Fruit fly (Drosophila melanogaster) S2 (cell line): ENCODE data around the gene Tango10.
A peak's percentile ranks its signal among the peaks of the same experiment; 100 is the strongest.

Source experiments
- CG8478 ChIP-seq: fragments of >200 bp; optimal IDR thresholded peaks from 2 replicates; lab custom pipeline; 2018
- CTCF ChIP-seq, 2 experiments: fragments of >200 bp; optimal IDR thresholded peaks; 2 replicates each; lab custom pipeline; 2018

Gene Tango10

dm6 chrX:11720138-11720537 is at the start of gene Tango10:
Gene Tango10 (plus strand): TSS chrX:11720245.
- TF ChIP-seq CG8478, result no peak
- no peak for TF ChIP-seq CTCF (optimal IDR thresholded peaks at IDR 0.05; lab: Kevin White, UChicago)

- TF ChIP-seq CG8478 (no peak), CTCF (optimal IDR thresholded peaks at IDR 0.05; lab: Kevin White, UChicago) (peak in 1 of 2 experiments; percentile 9)
These were observed 41.5 kb upstream of the Tango10 start, which contains the start of the genes Vlet and bif for dm6 chrX:11678539-11679040. Gene Vlet (minus strand): TSS chrX:11678589. Gene bif (plus strand): TSS chrX:11678970.

dm6 chrX:11679461-11679860 is 40.6 kb upstream of the Tango10 start:
- TF ChIP-seq CTCF (optimal IDR thresholded peaks at IDR 0.05; lab: Kevin White, UChicago), result no peak
- no peak for TF ChIP-seq CG8478

- TF ChIP-seq CTCF (optimal IDR thresholded peaks at IDR 0.05; lab: Kevin White, UChicago) (no peak), CG8478 (no peak)
These were observed 39.6 kb upstream of the Tango10 start for dm6 chrX:11680405-11680804.

- TF ChIP-seq CG8478 (no peak), CTCF (optimal IDR thresholded peaks at IDR 0.05; lab: Kevin White, UChicago) (peak; percentile 76 to 83)
These were observed 38.2 kb upstream of the Tango10 start for dm6 chrX:11681558-11682551.

dm6 chrX:11683480-11683879 is 36.6 kb upstream of the Tango10 start:
- TF ChIP-seq CG8478, result no peak
- no peak for TF ChIP-seq CTCF (optimal IDR thresholded peaks at IDR 0.05; lab: Kevin White, UChicago)

- TF ChIP-seq CTCF (optimal IDR thresholded peaks at IDR 0.05; lab: Kevin White, UChicago), result no peak
- TF ChIP-seq CG8478, result no peak
These were observed 35.6 kb upstream of the Tango10 start for dm6 chrX:11684462-11684861.

- TF ChIP-seq CG8478 (no peak), CTCF (optimal IDR thresholded peaks at IDR 0.05; lab: Kevin White, UChicago) (no peak)
These were observed 34.0 kb upstream of the Tango10 start for dm6 chrX:11685918-11686640.

dm6 chrX:11686675-11687074 is 33.4 kb upstream of the Tango10 start:
- no peak for TF ChIP-seq CG8478
- no peak for TF ChIP-seq CTCF (optimal IDR thresholded peaks at IDR 0.05; lab: Kevin White, UChicago)

dm6 chrX:11687666-11688492 is 32.2 kb upstream of the Tango10 start:
- no peak for TF ChIP-seq CTCF (optimal IDR thresholded peaks at IDR 0.05; lab: Kevin White, UChicago)
- TF ChIP-seq CG8478, result no peak

dm6 chrX:11689669-11690068 is 30.4 kb upstream of the Tango10 start:
- TF ChIP-seq CG8478 (no peak), CTCF (optimal IDR thresholded peaks at IDR 0.05; lab: Kevin White, UChicago) (no peak)

dm6 chrX:11694959-11695882 is 24.8 kb upstream of the Tango10 start, which contains the start of gene PhKgamma:
Gene PhKgamma (plus strand): TSS chrX:11695137.
- TF ChIP-seq CG8478 (no peak), CTCF (optimal IDR thresholded peaks at IDR 0.05; lab: Kevin White, UChicago) (peak; percentile 64 to 78)

dm6 chrX:11695883-11696211 is 24.2 kb upstream of the Tango10 start:
- TF ChIP-seq CTCF (optimal IDR thresholded peaks at IDR 0.05; lab: Kevin White, UChicago) (no peak), CG8478 (no peak)

- TF ChIP-seq CG8478, result no peak
These were observed 19.3 kb upstream of the Tango10 start for dm6 chrX:11700765-11701164.
